Worm (Caenorhabditis elegans): ENCODE data around the gene prp-8.

Gene prp-8

DNA sequence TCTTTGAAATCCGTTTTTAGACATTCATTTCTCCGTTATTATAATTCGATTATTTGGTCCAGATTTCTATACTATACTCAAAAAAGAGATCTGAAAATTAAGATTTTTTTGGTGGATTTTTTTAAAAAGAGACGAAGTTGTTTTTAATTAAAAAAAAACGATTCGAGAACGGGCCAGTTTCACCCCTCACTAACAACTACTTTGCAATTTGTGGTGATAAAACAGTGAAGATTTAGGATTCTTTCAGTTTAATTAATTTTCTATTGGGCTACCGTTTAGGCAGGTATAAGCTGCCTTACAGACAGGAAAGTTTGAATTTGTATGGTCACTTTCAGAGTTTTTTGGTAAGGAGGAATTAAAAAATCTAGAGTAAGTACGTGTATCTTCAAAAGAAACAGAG, 36.9 kb downstream of the prp-8 start, which contains the start of gene unc-36:
Gene unc-36, minus strand, starts transcription at position 101 of the 400 bp plus-strand sequence.
- TF ChIP-seq skn-1 (tag; optimal IDR thresholded peaks at IDR 0.05): no peak
- TF ChIP-seq nhr-237 (tag; optimal IDR thresholded peaks at IDR 0.05): no peak
- no peak for TF ChIP-seq unc-39 (tag; optimal IDR thresholded peaks at IDR 0.05)
- no peak for TF ChIP-seq nhr-77 (tag; optimal IDR thresholded peaks at IDR 0.05)
- TF ChIP-seq eor-1 (tag; optimal IDR thresholded peaks at IDR 0.05): no peak
- no peak for TF ChIP-seq nhr-28 (tag; optimal IDR thresholded peaks at IDR 0.05)
- no peak for TF ChIP-seq egl-27 (tag; optimal IDR thresholded peaks at IDR 0.05)
- TF ChIP-seq elt-1 (tag; optimal IDR thresholded peaks at IDR 0.05): no peak
- TF ChIP-seq pqm-1 (tag; optimal IDR thresholded peaks at IDR 0.05): no peak
- no peak for TF ChIP-seq ZK546.5 (tag; optimal IDR thresholded peaks at IDR 0.05)
- no peak for TF ChIP-seq jun-1 (tag; optimal IDR thresholded peaks at IDR 0.05)
- TF ChIP-seq mdl-1 (tag; optimal IDR thresholded peaks at IDR 0.05): no peak
- TF ChIP-seq nhr-12 (tag; optimal IDR thresholded peaks at IDR 0.05): no peak
- no peak for TF ChIP-seq egl-5 (tag; optimal IDR thresholded peaks at IDR 0.05)
- TF ChIP-seq ceh-9 (tag; optimal IDR thresholded peaks at IDR 0.05): no peak
- no peak for TF ChIP-seq lin-39 (tag; optimal IDR thresholded peaks at IDR 0.05)
- TF ChIP-seq unc-62 (GFP tag; optimal IDR thresholded peaks at IDR 0.05): no peak
- no peak for TF ChIP-seq ceh-82 (tag; optimal IDR thresholded peaks at IDR 0.05)

ce11 chrIII:8201760-8202159, 37.6 kb downstream of the prp-8 start:
- peak; percentile 5 for TF ChIP-seq nhr-11 (tag; optimal IDR thresholded peaks at IDR 0.05)
- TF ChIP-seq unc-39 (tag; optimal IDR thresholded peaks at IDR 0.05): no peak
- TF ChIP-seq lin-15B (tag; optimal IDR thresholded peaks at IDR 0.05): peak; percentile 33
- no peak for TF ChIP-seq R02D3.7 (tag; optimal IDR thresholded peaks at IDR 0.05)
- TF ChIP-seq nfya-1 (tag; optimal IDR thresholded peaks at IDR 0.05; ENCODE audit: insufficient read depth): peak; percentile 77
- TF ChIP-seq snpc-4 (tag; optimal IDR thresholded peaks at IDR 0.05): peak; percentile 43
- TF ChIP-seq lin-39 (tag; optimal IDR thresholded peaks at IDR 0.05): peak; percentile 60

ce11 chrIII:8202754-8203153, 38.6 kb downstream of the prp-8 start, which contains the start of gene snb-5:
Gene snb-5, plus strand, starts transcription at chrIII:8203054.
- no peak for TF ChIP-seq skn-1 (tag; optimal IDR thresholded peaks at IDR 0.05)
- TF ChIP-seq pha-4 (tag; optimal IDR thresholded peaks at IDR 0.05): no peak
- TF ChIP-seq egl-5 (tag; optimal IDR thresholded peaks at IDR 0.05): no peak
- TF ChIP-seq aly-2 (tag; optimal IDR thresholded peaks at IDR 0.05): no peak
- no peak for TF ChIP-seq lin-39 (tag; optimal IDR thresholded peaks at IDR 0.05)
- no peak for TF ChIP-seq nhr-12 (tag; optimal IDR thresholded peaks at IDR 0.05)

DNA sequence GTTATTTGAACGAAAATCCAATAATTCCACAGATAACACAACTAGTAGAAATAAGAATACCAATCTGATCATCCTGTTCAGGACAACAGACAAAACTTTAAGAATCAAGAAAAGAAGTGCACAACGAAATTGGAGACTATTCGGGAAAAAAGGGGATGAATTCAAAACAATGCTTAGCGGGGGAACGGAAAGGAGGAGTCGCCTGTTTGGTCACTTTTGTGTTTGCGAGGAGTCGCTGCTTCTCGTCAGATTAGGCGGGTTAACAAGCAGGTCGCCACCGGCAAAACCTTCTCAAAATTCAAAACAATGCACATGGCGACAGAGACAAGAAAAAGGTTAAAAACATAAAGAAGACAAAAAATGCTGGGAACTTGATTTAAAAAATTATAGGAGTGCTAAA, 45.6 kb downstream of the prp-8 start, which contains the start of gene C30A5.10:
Gene C30A5.10, minus strand, starts transcription at position 101 of the 400 bp plus-strand sequence.
- TF ChIP-seq egl-27 (tag; optimal IDR thresholded peaks at IDR 0.05) (no peak), egl-5 (tag; optimal IDR thresholded peaks at IDR 0.05) (no peak), sea-2 (GFP tag; optimal IDR thresholded peaks at IDR 0.05) (no peak), pqm-1 (tag; optimal IDR thresholded peaks at IDR 0.05) (no peak), nhr-28 (tag; optimal IDR thresholded peaks at IDR 0.05) (no peak), jun-1 (tag; optimal IDR thresholded peaks at IDR 0.05) (no peak), mdl-1 (tag; optimal IDR thresholded peaks at IDR 0.05) (no peak), lin-39 (tag; optimal IDR thresholded peaks at IDR 0.05) (no peak), zag-1 (tag; optimal IDR thresholded peaks at IDR 0.05) (no peak), nhr-43 (tag; optimal IDR thresholded peaks at IDR 0.05; ENCODE audit: poor library complexity, severe bottlenecking) (no peak), eor-1 (tag; optimal IDR thresholded peaks at IDR 0.05) (no peak), unc-62 (GFP tag; optimal IDR thresholded peaks at IDR 0.05) (no peak), daf-12 (tag; optimal IDR thresholded peaks at IDR 0.05) (no peak), mml-1 (tag; optimal IDR thresholded peaks at IDR 0.05) (no peak)

DNA sequence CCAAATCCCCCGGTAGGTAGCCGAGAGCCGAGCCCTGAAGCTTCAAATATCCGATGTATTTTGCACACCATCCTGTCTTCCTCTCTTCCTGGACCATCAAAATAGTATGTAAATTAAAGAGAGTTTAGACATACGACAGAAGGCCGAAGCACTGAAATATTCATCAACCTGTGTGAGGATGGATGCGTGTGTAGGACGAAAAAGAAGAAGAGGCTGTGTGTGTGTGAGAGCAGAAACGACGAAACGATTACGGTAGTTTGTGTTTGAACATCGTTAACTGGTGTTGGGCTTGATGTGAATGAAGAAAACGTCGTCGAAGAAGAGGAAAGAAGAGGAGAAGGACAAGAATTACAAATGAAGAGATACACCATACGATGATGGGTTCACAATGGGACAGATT, 47.4 kb downstream of the prp-8 start:
- TF ChIP-seq elt-2 (tag; optimal IDR thresholded peaks at IDR 0.05): no peak
- peak; percentile 21 for TF ChIP-seq nfya-1 (tag; optimal IDR thresholded peaks at IDR 0.05; ENCODE audit: insufficient read depth)
- no peak for TF ChIP-seq nhr-237 (tag; optimal IDR thresholded peaks at IDR 0.05)
- TF ChIP-seq pqm-1 (tag; optimal IDR thresholded peaks at IDR 0.05): no peak

DNA sequence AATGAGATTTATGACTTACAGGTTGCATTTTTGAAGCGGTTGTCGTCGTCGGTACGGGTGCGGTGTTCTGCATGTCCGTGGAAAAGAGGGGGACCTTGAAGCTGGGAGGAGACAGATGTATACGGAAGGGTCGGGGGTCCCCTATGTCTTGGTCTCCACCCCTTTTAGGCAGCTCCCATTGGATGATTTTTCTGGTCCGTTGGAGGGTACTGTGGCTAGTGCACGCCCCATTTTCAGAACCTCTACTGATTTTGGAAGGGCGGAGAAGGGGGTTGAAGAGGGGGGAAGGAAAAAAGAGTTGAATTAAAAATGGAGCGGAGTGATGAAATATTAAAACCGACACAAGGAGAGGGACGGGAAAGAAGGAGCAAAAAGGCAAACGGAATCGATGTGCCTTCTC, 52.1 kb downstream of the prp-8 start, which contains the start of gene unc-86:
Gene unc-86, minus strand, starts transcription at position 113 of the 400 bp plus-strand sequence.
- TF ChIP-seq nhr-12 (tag; optimal IDR thresholded peaks at IDR 0.05): no peak
- TF ChIP-seq nfya-1 (tag; optimal IDR thresholded peaks at IDR 0.05; ENCODE audit: insufficient read depth): peak; percentile 67

Measured in whole organism, L3 larva.